Worm (Caenorhabditis elegans) whole organism, young adult: ENCODE results near the gene ced-7.

Experiments
- B0261.1 ChIP-seq: sonication (generic microtip); optimal IDR thresholded peaks from 2 replicates; lab custom pipeline; 2016; ENCODE audit warnings: mild to moderate bottlenecking, missing genetic modification characterization, moderate library complexity, missing compliant biosample characterization
- C06A6.2 ChIP-seq: fragments of 200-800 bp; sonication (Bioruptor generic); conservative IDR thresholded peaks from 2 replicates; pipeline ENCODE4 v1.3.6; 2022; ENCODE audit warnings: missing genetic modification characterization, missing compliant biosample characterization
- C17E4.6 ChIP-seq: fragments of 200-800 bp; sonication (Bioruptor generic); IDR thresholded peaks from 2 replicates; pipeline ENCODE4 v1.3.6; 2022; ENCODE audit warnings: missing genetic modification reagents, missing genetic modification characterization, missing compliant biosample characterization
- D2030.7 ChIP-seq: fragments of 200-800 bp; sonication (Bioruptor generic); IDR thresholded peaks from 2 replicates; pipeline ENCODE4 v1.3.6; 2022; ENCODE audit warnings: missing genetic modification reagents, missing genetic modification characterization, missing compliant biosample characterization
- F10E7.11 ChIP-seq: sonication (generic microtip); optimal IDR thresholded peaks from 2 replicates; lab custom pipeline; 2017; ENCODE audit warnings: mild to moderate bottlenecking, missing genetic modification characterization, moderate library complexity, missing compliant biosample characterization
- F23B12.7 ChIP-seq: sonication (generic microtip); optimal IDR thresholded peaks from 2 replicates; lab custom pipeline; 2017; ENCODE audit warnings: missing genetic modification characterization, mild to moderate bottlenecking, missing compliant biosample characterization, antibody characterized with exemption, moderate library complexity; ENCODE audit not compliant: insufficient read depth
- F33H1.4 ChIP-seq: fragments of 200-800 bp; sonication (Bioruptor generic); IDR thresholded peaks from 2 replicates; pipeline ENCODE4 v1.3.6; 2022; ENCODE audit warnings: missing genetic modification reagents, missing genetic modification characterization, missing compliant biosample characterization
- F57A8.1 ChIP-seq: fragments of 200-800 bp; sonication (Bioruptor generic); optimal IDR thresholded peaks from 2 replicates; lab custom pipeline; 2018; ENCODE audit warnings: mild to moderate bottlenecking, missing genetic modification characterization, moderate library complexity, missing compliant biosample characterization
- F57C9.4 ChIP-seq: sonication (generic microtip); optimal IDR thresholded peaks from 2 replicates; lab custom pipeline; 2017; ENCODE audit warnings: mild to moderate bottlenecking, missing genetic modification characterization, missing compliant biosample characterization
- K11D2.4 ChIP-seq: fragments of 200-800 bp; sonication (Bioruptor generic); IDR thresholded peaks from 2 replicates; pipeline ENCODE4 v1.3.6; 2022; ENCODE audit warnings: missing genetic modification reagents, missing genetic modification characterization, missing compliant biosample characterization
- Y56A3A.18 ChIP-seq: fragments of 200-800 bp; sonication (Bioruptor generic); IDR thresholded peaks from 2 replicates; pipeline ENCODE4 v1.3.6; 2022; ENCODE audit warnings: missing genetic modification reagents, missing genetic modification characterization, missing compliant biosample characterization
- Y67H2A.10 ChIP-seq: fragments of 200-800 bp; sonication (Bioruptor generic); conservative IDR thresholded peaks from 2 replicates; pipeline ENCODE4 v1.3.6; 2022; ENCODE audit warnings: missing genetic modification reagents, missing genetic modification characterization, missing compliant biosample characterization
- attf-6 ChIP-seq: fragments of 200-800 bp; sonication (Bioruptor generic); IDR thresholded peaks from 2 replicates; pipeline ENCODE4 v1.3.6; 2022; ENCODE audit warnings: missing genetic modification reagents, missing genetic modification characterization, missing compliant biosample characterization
- bed-2 ChIP-seq: fragments of 200-800 bp; sonication (Bioruptor generic); IDR thresholded peaks from 2 replicates; pipeline ENCODE4 v1.3.6; 2022; ENCODE audit warnings: missing genetic modification reagents, missing genetic modification characterization, missing compliant biosample characterization
- cebp-1 ChIP-seq, 2 experiments: fragments of 200-800 bp in 1 of 2; sonication (Bioruptor generic) in 1 of 2; sonication (generic microtip) in 1 of 2; IDR thresholded peaks in 1 of 2; optimal IDR thresholded peaks in 1 of 2; 2 replicates each; pipeline versions ENCODE4 v1.3.6 to Lab custom; 2017 to 2022; ENCODE audit warnings: missing compliant biosample characterization in 2 of 2, missing genetic modification characterization in 2 of 2, mild to moderate bottlenecking in 1 of 2, missing genetic modification reagents in 1 of 2, moderate library complexity in 1 of 2
- ceh-100 ChIP-seq: fragments of 200-800 bp; sonication (Bioruptor generic); IDR thresholded peaks from 2 replicates; pipeline ENCODE4 v1.3.6; 2022; ENCODE audit warnings: missing genetic modification reagents, missing genetic modification characterization, missing compliant biosample characterization
- ceh-27 ChIP-seq: fragments of 200-800 bp; sonication (Bioruptor generic); optimal IDR thresholded peaks from 2 replicates; lab custom pipeline; 2018; ENCODE audit warnings: mild to moderate bottlenecking, missing genetic modification characterization, moderate library complexity, missing compliant biosample characterization
- ceh-91 ChIP-seq: fragments of 200-800 bp; sonication (Bioruptor generic); IDR thresholded peaks from 2 replicates; pipeline ENCODE4 v1.3.6; 2022; ENCODE audit warnings: missing genetic modification reagents, missing genetic modification characterization, missing compliant biosample characterization
- die-1 ChIP-seq: sonication (generic microtip); optimal IDR thresholded peaks from 2 replicates; lab custom pipeline; 2016; ENCODE audit warnings: missing genotype, mild to moderate bottlenecking, missing genetic modification characterization, missing compliant biosample characterization
- egl-18 ChIP-seq: fragments of 200-800 bp; sonication (Bioruptor generic); IDR thresholded peaks from 2 replicates; pipeline ENCODE4 v1.3.6; 2022; ENCODE audit warnings: missing genetic modification reagents, missing genetic modification characterization, missing compliant biosample characterization
- egl-44 ChIP-seq: fragments of 200-800 bp; sonication (Bioruptor generic); IDR thresholded peaks from 2 replicates; pipeline ENCODE4 v1.3.6; 2022; ENCODE audit warnings: missing genetic modification reagents, missing genetic modification characterization, missing compliant biosample characterization
- ets-4 ChIP-seq: fragments of 200-800 bp; sonication (Bioruptor generic); optimal IDR thresholded peaks from 2 replicates; lab custom pipeline; 2018; ENCODE audit warnings: mild to moderate bottlenecking, missing genetic modification characterization, missing compliant biosample characterization
- hlh-12 ChIP-seq: sonication (generic microtip); optimal IDR thresholded peaks from 2 replicates; lab custom pipeline; 2016; ENCODE audit warnings: missing genetic modification characterization, missing compliant biosample characterization
- hmg-20 ChIP-seq: fragments of 200-800 bp; sonication (Bioruptor generic); IDR thresholded peaks from 2 replicates; pipeline ENCODE4 v1.3.6; 2022; ENCODE audit warnings: missing genetic modification reagents, missing genetic modification characterization, missing compliant biosample characterization
- hrde-1 ChIP-seq: sonication (generic microtip); optimal IDR thresholded peaks from 2 replicates; lab custom pipeline; 2016; ENCODE audit warnings: missing genetic modification characterization, mild to moderate bottlenecking, missing compliant biosample characterization, moderate library complexity, missing genotype, missing genetic modification reagents, borderline replicate concordance
- hsf-1 ChIP-seq: fragments of 200-800 bp; sonication (Bioruptor generic); IDR thresholded peaks from 2 replicates; pipeline ENCODE4 v1.3.6; 2022; ENCODE audit warnings: missing genetic modification reagents, missing genetic modification characterization, missing compliant biosample characterization
- lin-54 ChIP-seq: fragments of 200-800 bp; sonication (Bioruptor generic); optimal IDR thresholded peaks from 2 replicates; lab custom pipeline; 2018; ENCODE audit warnings: mild to moderate bottlenecking, missing genetic modification characterization, missing compliant biosample characterization
- lsl-1 ChIP-seq: fragments of 200-800 bp; sonication (Bioruptor generic); optimal IDR thresholded peaks from 2 replicates; lab custom pipeline; 2018; ENCODE audit warnings: mild to moderate bottlenecking, missing genetic modification characterization, moderate library complexity, missing compliant biosample characterization
- lsy-27 ChIP-seq: sonication (generic microtip); optimal IDR thresholded peaks from 2 replicates; lab custom pipeline; 2017; ENCODE audit warnings: missing genetic modification characterization, mild to moderate bottlenecking, missing compliant biosample characterization, antibody characterized with exemption, missing genotype, borderline replicate concordance; ENCODE audit not compliant: insufficient read depth
- madf-6 ChIP-seq: fragments of 200-800 bp; sonication (Bioruptor generic); IDR thresholded peaks from 2 replicates; pipeline ENCODE4 v1.3.6; 2022; ENCODE audit warnings: missing genetic modification reagents, missing genetic modification characterization, missing compliant biosample characterization
- mel-28 ChIP-seq: sonication (generic microtip); optimal IDR thresholded peaks from 2 replicates; lab custom pipeline; 2016; ENCODE audit warnings: borderline replicate concordance, mild to moderate bottlenecking, missing genetic modification characterization, missing compliant biosample characterization
- mxl-1 ChIP-seq: sonication (generic microtip); optimal IDR thresholded peaks from 2 replicates; lab custom pipeline; 2016; ENCODE audit warnings: missing genetic modification characterization, missing compliant biosample characterization
- nfya-1 ChIP-seq: sonication (generic microtip); optimal IDR thresholded peaks from 2 replicates; lab custom pipeline; 2017; ENCODE audit warnings: antibody characterized with exemption, missing compliant biosample characterization, missing genetic modification characterization, borderline replicate concordance; ENCODE audit not compliant: insufficient read depth
- nfya-2 ChIP-seq: fragments of 200-800 bp; sonication (Bioruptor generic); IDR thresholded peaks from 2 replicates; pipeline ENCODE4 v1.3.6; 2022; ENCODE audit warnings: missing genetic modification reagents, missing genetic modification characterization, missing compliant biosample characterization
- nfyb-1 ChIP-seq: fragments of 200-800 bp; sonication (Bioruptor generic); IDR thresholded peaks from 2 replicates; pipeline ENCODE4 v1.3.6; 2022; ENCODE audit warnings: missing genetic modification reagents, missing genetic modification characterization, missing compliant biosample characterization
- nhr-80 ChIP-seq: sonication (generic microtip); optimal IDR thresholded peaks from 2 replicates; lab custom pipeline; 2016; ENCODE audit warnings: missing genetic modification characterization, missing compliant biosample characterization
- repo-1 ChIP-seq: sonication (generic microtip); optimal IDR thresholded peaks from 2 replicates; lab custom pipeline; 2017; ENCODE audit warnings: mild to moderate bottlenecking, missing genetic modification characterization, missing compliant biosample characterization
- snpc-1.1 ChIP-seq: sonication (generic microtip); optimal IDR thresholded peaks from 2 replicates; lab custom pipeline; 2017; ENCODE audit warnings: missing genetic modification characterization, mild to moderate bottlenecking, missing compliant biosample characterization, antibody characterized with exemption, moderate library complexity, missing genotype, missing genetic modification reagents; ENCODE audit not compliant: insufficient read depth
- somi-1 ChIP-seq: fragments of 200-800 bp; sonication (Bioruptor generic); optimal IDR thresholded peaks from 2 replicates; lab custom pipeline; 2018; ENCODE audit warnings: mild to moderate bottlenecking, missing genetic modification characterization, missing compliant biosample characterization
- tbx-9 ChIP-seq: sonication (generic microtip); optimal IDR thresholded peaks from 2 replicates; lab custom pipeline; 2016; ENCODE audit warnings: borderline replicate concordance, missing genetic modification characterization, inconsistent platforms, missing compliant biosample characterization
- unc-62 ChIP-seq: fragments of 150-350 bp; optimal IDR thresholded peaks from 2 replicates; lab custom pipeline; 2014; ENCODE audit warnings: missing biosample characterization, missing genetic modification reagents, missing genetic modification characterization
- ztf-25 ChIP-seq: fragments of 200-800 bp; sonication (Bioruptor generic); IDR thresholded peaks from 2 replicates; pipeline ENCODE4 v1.3.6; 2022; ENCODE audit warnings: missing genetic modification reagents, missing genetic modification characterization, missing compliant biosample characterization

The ced-7 gene

DNA sequence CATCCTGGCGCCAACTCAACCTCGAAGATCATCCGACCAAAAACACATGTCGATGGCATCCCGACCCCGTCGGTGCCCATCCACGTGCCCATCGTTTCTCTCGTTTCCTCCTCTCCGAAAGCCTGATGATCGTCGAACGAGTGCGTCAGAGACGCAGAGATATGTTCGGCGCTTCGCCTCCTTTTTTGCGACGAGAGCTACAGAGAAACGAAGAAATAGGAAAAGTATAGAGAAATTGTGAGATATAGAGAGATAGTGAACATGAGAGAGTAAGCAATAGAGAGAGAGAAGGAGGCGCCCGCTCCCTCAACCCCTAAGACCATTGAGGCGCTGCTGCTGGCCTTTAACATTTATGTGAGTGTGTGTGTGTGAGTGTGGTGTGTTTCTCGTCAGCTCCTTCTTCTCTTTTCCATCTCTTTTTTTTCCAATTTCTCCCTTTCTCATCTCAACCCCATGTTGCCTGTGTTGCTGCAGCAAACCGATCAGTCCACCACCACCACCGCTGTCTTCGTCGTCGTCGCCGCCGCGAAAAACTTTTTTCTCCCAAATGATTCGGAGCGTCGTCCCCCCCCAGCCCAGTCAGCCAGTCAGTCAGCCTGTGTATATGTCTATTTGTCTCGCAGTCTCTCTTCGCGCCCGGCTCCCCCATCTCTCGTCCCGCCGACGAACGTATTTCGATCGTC, 39.3 kb upstream of the ced-7 start, which contains the start of gene hlh-11 (continued):
- TF ChIP-seq bed-2 (GFP tag; lab: Robert Waterston, UW) (no peak), ceh-100 (GFP tag; lab: Robert Waterston, UW) (0 out of 2 replicates have a peak, but pooled peaks have one; percentile 8), hlh-12 (tag; lab: Kevin White, UChicago) (no peak), C17E4.6 (GFP tag; lab: Robert Waterston, UW) (no peak), K11D2.4 (GFP tag; lab: Robert Waterston, UW) (no peak; the same call in 1 of the 2 replicates), nfya-1 (tag; lab: Kevin White, UChicago) (no peak), egl-44 (GFP tag; lab: Robert Waterston, UW) (peak; percentile 20; the same call in 1 of the 2 replicates), D2030.7 (GFP tag; lab: Robert Waterston, UW) (no peak), nfya-2 (no peak), lsy-27 (no peak), tbx-9 (tag; lab: Kevin White, UChicago) (no peak), attf-6 (GFP tag; lab: Robert Waterston, UW) (no peak), lin-54 (GFP tag; lab: Kevin White, UChicago) (peak; percentile 35), B0261.1 (tag; lab: Kevin White, UChicago) (no peak), mel-28 (tag; lab: Kevin White, UChicago) (peak; percentile 8), F57A8.1 (no peak), snpc-1.1 (tag; lab: Kevin White, UChicago) (no peak)

- TF ChIP-seq nfyb-1 (peak; percentile 75; the same call in 1 of the 2 replicates), ceh-27 (GFP tag; lab: Kevin White, UChicago) (peak; percentile 3), lsy-27 (no peak)
These were observed 37.8 kb upstream of the ced-7 start for ce11 chrIII:9617599-9618262.

- TF ChIP-seq madf-6 (GFP tag; lab: Robert Waterston, UW) (peak; percentile 100), die-1 (tag; lab: Kevin White, UChicago) (peak; percentile 16), ceh-91 (GFP tag; lab: Robert Waterston, UW) (peak; percentile 100), Y67H2A.10 (peak; percentile 81; the same call in 1 of the 2 replicates), ceh-100 (GFP tag; lab: Robert Waterston, UW) (peak; percentile 85), mxl-1 (tag; lab: Kevin White, UChicago) (no peak), F33H1.4 (GFP tag; lab: Robert Waterston, UW) (peak; percentile 97), unc-62 (GFP tag; lab: Kevin White, UChicago) (no peak), hrde-1 (peak; percentile 91), F23B12.7 (tag; lab: Kevin White, UChicago) (peak; percentile 42), Y56A3A.18 (0 out of 2 replicates have a peak, but pooled peaks have one; percentile 45), C06A6.2 (GFP tag; lab: Robert Waterston, UW) (no peak), F57C9.4 (tag; lab: Kevin White, UChicago) (no peak), nfya-1 (tag; lab: Kevin White, UChicago) (no peak), nhr-80 (tag; lab: Kevin White, UChicago) (no peak), ets-4 (GFP tag; lab: Kevin White, UChicago) (no peak), hsf-1 (GFP tag; lab: Robert Waterston, UW) (peak; percentile 100), hmg-20 (GFP tag; lab: Robert Waterston, UW) (peak; percentile 86), somi-1 (no peak), F10E7.11 (tag; lab: Kevin White, UChicago) (no peak), egl-18 (GFP tag; lab: Robert Waterston, UW) (0 out of 2 replicates have a peak, but pooled peaks have one; percentile 49), cebp-1 (GFP tag; IDR thresholded peaks at IDR 0.05; lab: Robert Waterston, UW) (no peak), cebp-1 (tag; optimal IDR thresholded peaks at IDR 0.05; lab: Kevin White, UChicago) (peak; percentile 33), ztf-25 (GFP tag; lab: Robert Waterston, UW) (no peak), repo-1 (peak; percentile 72), lsl-1 (GFP tag; lab: Kevin White, UChicago) (peak; percentile 96)
These were observed 37.0 kb upstream of the ced-7 start for ce11 chrIII:9616933-9617332.
